Worm (Caenorhabditis elegans) whole organism, mixed stage, embryonic: ENCODE results near the gene gst-23.

Experiments used
- elt-1 ChIP-seq: sonication (generic microtip); optimal IDR thresholded peaks from 2 replicates; lab custom pipeline; 2017; ENCODE audit warnings: missing genetic modification characterization, mild to moderate bottlenecking, missing compliant biosample characterization, antibody characterized with exemption, moderate library complexity, borderline replicate concordance; ENCODE audit not compliant: insufficient read depth
- hlh-1 ChIP-seq: fragments of 150-350 bp; optimal IDR thresholded peaks from 2 replicates; lab custom pipeline; 2014; ENCODE audit warnings: missing biosample characterization, missing genetic modification reagents, missing genetic modification characterization
- lin-32 ChIP-seq: fragments of 200-800 bp; sonication (Bioruptor generic); optimal IDR thresholded peaks from 2 replicates; lab custom pipeline; 2018; ENCODE audit warnings: mild to moderate bottlenecking, missing genetic modification characterization, missing compliant biosample characterization
- mls-2 ChIP-seq: sonication (generic microtip); optimal IDR thresholded peaks from 2 replicates; lab custom pipeline; 2016; ENCODE audit warnings: mild to moderate bottlenecking, missing genetic modification characterization, moderate library complexity, missing compliant biosample characterization
- nhr-12 ChIP-seq: fragments of 150-350 bp; optimal IDR thresholded peaks from 2 replicates; lab custom pipeline; 2014; ENCODE audit warnings: missing biosample characterization, missing genetic modification characterization
- nhr-2 ChIP-seq: fragments of 150-350 bp; optimal IDR thresholded peaks from 2 replicates; lab custom pipeline; 2014; ENCODE audit warnings: missing biosample characterization, missing genetic modification characterization
- nhr-237 ChIP-seq: fragments of 150-350 bp; optimal IDR thresholded peaks from 2 replicates; lab custom pipeline; 2014; ENCODE audit warnings: missing biosample characterization, missing genetic modification characterization
- nhr-76 ChIP-seq: sonication (generic microtip); optimal IDR thresholded peaks from 2 replicates; lab custom pipeline; 2017; ENCODE audit warnings: missing biosample characterization, missing genetic modification characterization
- sem-2 ChIP-seq: fragments of 200-800 bp; sonication (Bioruptor generic); optimal IDR thresholded peaks from 2 replicates; lab custom pipeline; 2018; ENCODE audit warnings: mild to moderate bottlenecking, missing genetic modification characterization, missing compliant biosample characterization
- unc-120 ChIP-seq: sonication (generic microtip); optimal IDR thresholded peaks from 2 replicates; lab custom pipeline; 2017; ENCODE audit warnings: missing genetic modification characterization, missing compliant biosample characterization; ENCODE audit not compliant: poor library complexity, severe bottlenecking
- unc-62 ChIP-seq: fragments of 150-350 bp; optimal IDR thresholded peaks from 2 replicates; lab custom pipeline; 2014; ENCODE audit warnings: missing biosample characterization, missing genetic modification reagents, missing genetic modification characterization

ce11 chrV:3208940-3209339, 34.1 kb upstream of the gst-23 start:
- TF ChIP-seq unc-62 (GFP tag; lab: Kevin White, UChicago): no peak
- no peak for TF ChIP-seq sem-2
- TF ChIP-seq nhr-2 (tag; lab: Kevin White, UChicago): no peak
- TF ChIP-seq nhr-76 (tag; lab: Kevin White, UChicago): no peak
- no peak for TF ChIP-seq nhr-237 (tag; lab: Kevin White, UChicago)
- peak; percentile 51 for TF ChIP-seq hlh-1 (tag; lab: Kevin White, UChicago)
- no peak for TF ChIP-seq elt-1 (tag; lab: Kevin White, UChicago)
- TF ChIP-seq unc-120 (tag; lab: Kevin White, UChicago): no peak
- no peak for TF ChIP-seq nhr-12
- TF ChIP-seq mls-2: no peak
- no peak for TF ChIP-seq lin-32 (GFP tag; lab: Kevin White, UChicago)
